Worm (Caenorhabditis elegans) whole organism, young adult: Measurements from ENCODE around the gene W03F9.1.

Experiments used
- Y95B8A.8 ChIP-seq: fragments of 200-800 bp; sonication (Bioruptor generic); IDR thresholded peaks from 2 replicates; pipeline ENCODE4 v1.3.6; 2022; ENCODE audit warnings: missing genetic modification reagents, missing genetic modification characterization, missing compliant biosample characterization
- madf-3 ChIP-seq: fragments of 200-800 bp; sonication (Bioruptor generic); IDR thresholded peaks from 2 replicates; pipeline ENCODE4 v1.3.6; 2022; ENCODE audit warnings: missing genetic modification reagents, missing genetic modification characterization, missing compliant biosample characterization
- mxl-1 ChIP-seq: sonication (generic microtip); optimal IDR thresholded peaks from 2 replicates; lab custom pipeline; 2016; ENCODE audit warnings: missing genetic modification characterization, missing compliant biosample characterization
- nfya-1 ChIP-seq: sonication (generic microtip); optimal IDR thresholded peaks from 2 replicates; lab custom pipeline; 2017; ENCODE audit warnings: antibody characterized with exemption, missing compliant biosample characterization, missing genetic modification characterization, borderline replicate concordance; ENCODE audit not compliant: insufficient read depth
- snpc-4 ChIP-seq, 5 experiments: fragments of 150-350 bp in 1 of 5; sonication (generic microtip) in 4 of 5; optimal IDR thresholded peaks; 2 replicates each; lab custom pipeline; 2014 to 2018; ENCODE audit warnings: missing genetic modification characterization in 5 of 5, missing biosample characterization in 3 of 5, antibody characterized with exemption in 2 of 5, mild to moderate bottlenecking in 2 of 5, missing compliant biosample characterization in 2 of 5, missing genotype in 2 of 5, moderate library complexity in 2 of 5, missing genetic modification reagents in 1 of 5
- sptf-2 ChIP-seq: fragments of 200-800 bp; sonication (Bioruptor generic); optimal IDR thresholded peaks from 2 replicates; lab custom pipeline; 2018; ENCODE audit warnings: mild to moderate bottlenecking, missing genetic modification characterization, missing compliant biosample characterization
- unc-130 ChIP-seq: sonication (generic microtip); optimal IDR thresholded peaks from 2 replicates; lab custom pipeline; 2016; ENCODE audit warnings: missing genetic modification reagents, missing genetic modification characterization, missing compliant biosample characterization
- unc-62 ChIP-seq: fragments of 150-350 bp; optimal IDR thresholded peaks from 2 replicates; lab custom pipeline; 2014; ENCODE audit warnings: missing biosample characterization, missing genetic modification reagents, missing genetic modification characterization

DNA sequence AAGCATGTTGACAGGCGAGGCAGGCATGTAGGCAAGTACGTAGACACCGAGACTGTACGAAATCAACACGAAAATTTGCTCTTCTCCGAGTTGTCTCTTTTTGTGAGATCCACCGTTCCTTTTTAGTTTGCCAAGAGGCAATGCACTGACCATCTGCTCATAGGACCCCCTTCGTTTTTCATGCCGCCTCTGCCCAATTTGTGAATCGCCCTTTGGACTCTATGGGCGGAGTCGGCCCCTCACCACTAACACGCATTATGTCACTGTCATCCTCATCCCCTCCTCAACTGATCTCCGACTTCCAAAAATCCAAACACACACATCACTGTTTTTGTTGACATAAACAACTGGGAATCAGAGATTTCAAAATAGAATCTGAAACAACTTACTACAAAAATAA is 27.3 kb upstream of the W03F9.1 start:
- TF ChIP-seq snpc-4 (GFP tag; optimal IDR thresholded peaks at IDR 0.05; lab: Kevin White, UChicago) (no peak), snpc-4 (tag; optimal IDR thresholded peaks at IDR 0.05; lab: Kevin White, UChicago) (no peak), madf-3 (no peak), mxl-1 (no peak), Y95B8A.8 (GFP tag; lab: Robert Waterston, UW) (no peak), nfya-1 (tag; lab: Kevin White, UChicago) (no peak), sptf-2 (no peak), unc-62 (GFP tag; lab: Kevin White, UChicago) (no peak), unc-130 (GFP tag; lab: Kevin White, UChicago) (no peak)
